Fruit fly (Drosophila melanogaster) whole organism, embryonic: ENCODE results near the gene CG11307.

ENCODE experiments used
- CG2678 ChIP-seq: fragments of 200-800 bp; sonication (Bioruptor generic); optimal IDR thresholded peaks from 3 replicates; lab custom pipeline; 2019; ENCODE audit warnings: missing biosample characterization, mild to moderate bottlenecking, missing genetic modification characterization, moderate library complexity
- CG3847 ChIP-seq: fragments of 200-800 bp; sonication (Bioruptor generic); IDR thresholded peaks from 2 replicates; pipeline ENCODE4 v1.3.6; 2022; ENCODE audit warnings: missing biosample characterization, missing genetic modification characterization
- cas ChIP-seq: fragments of 200-800 bp; sonication (Bioruptor generic); IDR thresholded peaks from 2 replicates; pipeline ENCODE4 v1.3.6; 2022; ENCODE audit warnings: missing biosample characterization, missing genetic modification characterization
- jing ChIP-seq: fragments of 200-800 bp; sonication (Bioruptor generic); optimal IDR thresholded peaks from 2 replicates; lab custom pipeline; 2018; ENCODE audit warnings: missing biosample characterization, mild to moderate bottlenecking, missing genetic modification characterization

DNA sequence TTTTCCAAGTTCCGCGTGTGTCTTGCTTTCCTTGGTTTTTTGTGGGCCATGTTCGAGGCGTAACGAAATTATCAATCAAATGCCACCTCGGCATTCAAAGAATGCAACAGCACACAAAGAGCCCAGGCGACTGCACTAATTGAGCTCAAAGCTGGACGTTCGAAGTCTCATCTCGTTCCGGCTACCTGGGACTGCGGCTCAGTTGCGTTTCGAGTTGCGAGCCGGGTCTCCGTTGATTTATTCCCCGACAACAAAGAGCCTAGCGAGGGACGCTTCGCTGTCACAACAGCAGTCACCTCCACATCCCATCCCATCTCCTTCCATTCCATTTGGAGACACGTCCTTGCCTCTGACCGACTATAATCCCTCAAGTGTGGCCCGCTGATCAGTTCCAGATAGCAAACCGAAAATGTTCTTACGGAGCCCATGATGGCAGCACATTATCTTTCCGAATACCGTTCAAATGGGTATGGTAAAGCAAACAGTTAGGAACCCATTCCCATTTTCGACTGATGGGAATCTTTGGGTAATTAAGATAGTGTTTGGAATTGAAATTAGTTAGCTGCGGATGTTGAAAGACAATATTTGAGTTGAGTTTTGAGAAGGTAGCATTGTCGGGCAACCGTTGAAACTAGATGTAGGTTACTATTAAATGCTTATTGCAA lies 25.6 kb downstream of the CG11307 start:
- TF ChIP-seq jing (GFP tag; lab: Kevin White, UChicago) (no peak), CG2678 (tag; lab: Kevin White, UChicago) (no peak), CG3847 (GFP tag; lab: Robert Waterston, UW) (no peak), cas (GFP tag; lab: Robert Waterston, UW) (no peak)
